Worm (Caenorhabditis elegans): Measurements from ENCODE around the gene fln-2.

DNA sequence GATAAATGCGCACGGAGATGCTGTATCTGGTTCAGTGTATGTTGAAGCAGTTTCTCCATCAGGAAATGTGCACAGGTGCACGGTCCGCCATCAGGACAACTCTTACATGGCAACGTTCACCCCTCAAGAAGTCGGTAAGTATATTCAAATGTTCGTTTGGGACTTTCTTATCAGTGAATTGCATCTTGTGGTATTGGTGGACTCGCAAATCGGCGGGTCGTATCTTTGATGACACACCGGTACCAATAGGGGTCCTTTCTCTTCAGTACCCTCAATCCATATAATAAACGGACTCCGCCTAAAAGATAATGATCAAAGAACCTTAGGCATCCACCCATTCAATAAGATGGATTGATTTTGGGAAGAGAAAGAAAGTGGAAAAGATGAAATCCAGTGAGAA lies 8.4 kb downstream of the fln-2 start:
- no peak for TF ChIP-seq W03F9.2 (tag; optimal IDR thresholded peaks at IDR 0.05)
- no peak for TF ChIP-seq him-1 (tag; optimal IDR thresholded peaks at IDR 0.05)

Measured in whole organism, L4/young adult.